Fruit fly (Drosophila melanogaster): Measurements from ENCODE around the gene CG14787.
A peak's percentile ranks its signal among the peaks of the same experiment; 100 is the strongest.

dm6 chrX:1466505-1467381 lies 5.3 kb upstream of the CG14787 start:
- TF ChIP-seq EcR (GFP tag; optimal IDR thresholded peaks at IDR 0.05) = no peak
- no peak for TF ChIP-seq CG17806 (tag; optimal IDR thresholded peaks at IDR 0.05)
- peak; percentile 35 for TF ChIP-seq CG13204 (GFP tag; optimal IDR thresholded peaks at IDR 0.05)
- no peak for TF ChIP-seq rn (GFP tag; IDR thresholded peaks at IDR 0.05)
- TF ChIP-seq fd96Ca (GFP tag; IDR thresholded peaks at IDR 0.05) = no peak
- no peak for TF ChIP-seq Snoo (tag; optimal IDR thresholded peaks at IDR 0.05)
- no peak for TF ChIP-seq CG10348 (GFP tag; IDR thresholded peaks at IDR 0.05)
- no peak for TF ChIP-seq CG8159 (tag; optimal IDR thresholded peaks at IDR 0.05)
- no peak for TF ChIP-seq CG8301 (tag; optimal IDR thresholded peaks at IDR 0.05)

Data from whole organism, pupa.